Worm (Caenorhabditis elegans) whole organism, L1 larva: Measurements from ENCODE around the gene bus-8B.

Experiments used
- ama-1 ChIP-seq: fragments of 150-350 bp; optimal IDR thresholded peaks from 2 replicates; lab custom pipeline; 2014
- hlh-17 ChIP-seq: fragments of 200-800 bp; sonication (Bioruptor generic); optimal IDR thresholded peaks from 2 replicates; lab custom pipeline; 2018; ENCODE audit warnings: missing genetic modification characterization, mild to moderate bottlenecking, missing compliant biosample characterization, moderate library complexity, borderline replicate concordance
- hpl-2 ChIP-seq: fragments of 150-350 bp; optimal IDR thresholded peaks from 2 replicates; lab custom pipeline; 2014; ENCODE audit warnings: missing biosample characterization, missing genetic modification reagents, missing genetic modification characterization
- pqm-1 ChIP-seq: sonication (generic microtip); optimal IDR thresholded peaks from 3 replicates; lab custom pipeline; 2017; ENCODE audit warnings: missing biosample characterization, missing genetic modification characterization
- ztf-11 ChIP-seq, 2 experiments: sonication (generic microtip); optimal IDR thresholded peaks; 2 replicates each; lab custom pipeline; 2016 to 2017; ENCODE audit warnings: missing genetic modification characterization in 2 of 2, missing biosample characterization in 1 of 2, missing compliant biosample characterization in 1 of 2
- ztf-4 ChIP-seq: fragments of 150-350 bp; optimal IDR thresholded peaks from 2 replicates; lab custom pipeline; 2014; ENCODE audit warnings: missing biosample characterization, missing genetic modification characterization

- TF ChIP-seq ama-1 (no peak), ztf-4 (tag; lab: Kevin White, UChicago) (no peak), hlh-17 (GFP tag; lab: Kevin White, UChicago) (no peak), ztf-11 (tag; optimal IDR thresholded peaks at IDR 0.05; lab: Kevin White, UChicago) (no peak), pqm-1 (tag; lab: Kevin White, UChicago) (no peak), hpl-2 (GFP tag; lab: Kevin White, UChicago) (no peak)
Observed at ce11 chrX:5476357-5476756, 16.8 kb upstream of the bus-8B start.
